Fruit fly (Drosophila melanogaster) whole organism, pupa: Measurements from ENCODE around the gene Hmt4-20.

Experiments
- CG17806 ChIP-seq: fragments of 200-800 bp; sonication (Bioruptor generic); optimal IDR thresholded peaks from 2 replicates; lab custom pipeline; 2018; ENCODE audit warnings: missing biosample characterization, mild to moderate bottlenecking, missing genetic modification characterization, moderate library complexity
- CG4496 ChIP-seq: fragments of 200-800 bp; sonication (Bioruptor generic); IDR thresholded peaks from 3 replicates; pipeline ENCODE4 v1.3.6; 2022; ENCODE audit warnings: missing biosample characterization, missing genetic modification characterization
- Pif1A ChIP-seq: fragments of 200-800 bp; sonication (Bioruptor generic); optimal IDR thresholded peaks from 3 replicates; lab custom pipeline; 2016; ENCODE audit warnings: missing biosample characterization, missing genetic modification characterization
- Snoo ChIP-seq: fragments of 200-800 bp; sonication (Bioruptor generic); optimal IDR thresholded peaks from 3 replicates; lab custom pipeline; 2017; ENCODE audit warnings: missing biosample characterization, mild to moderate bottlenecking, missing genetic modification characterization, inconsistent platforms
- fd96Ca ChIP-seq: fragments of 200-800 bp; sonication (Bioruptor generic); IDR thresholded peaks from 3 replicates; pipeline ENCODE4 v1.3.6; 2022; ENCODE audit warnings: missing biosample characterization, missing genetic modification characterization
- gl ChIP-seq: fragments of 200-800 bp; sonication (Bioruptor generic); optimal IDR thresholded peaks from 2 replicates; lab custom pipeline; 2018; ENCODE audit warnings: missing biosample characterization, mild to moderate bottlenecking, missing genetic modification characterization

- TF ChIP-seq CG17806 (tag; lab: Kevin White, UChicago): no peak
- no peak for TF ChIP-seq CG4496
- TF ChIP-seq Snoo: no peak
- no peak for TF ChIP-seq Pif1A
- TF ChIP-seq fd96Ca (GFP tag; lab: Robert Waterston, UW): no peak
- TF ChIP-seq gl: no peak
These were observed at the start of gene Hmt4-20, which contains the start of gene SkpA for dm6 chrX:655492-656379.
